Worm (Caenorhabditis elegans): ENCODE data around the gene acs-2.

ce11 chrV:15517413-15517812 lies 49.8 kb upstream of the acs-2 start, which contains the start of gene F21A3.3:
- TF ChIP-seq sea-1 (GFP tag; conservative IDR thresholded peaks at IDR 0.05) (no peak), aly-1 (tag; optimal IDR thresholded peaks at IDR 0.05) (no peak), tra-4 (tag; optimal IDR thresholded peaks at IDR 0.05) (no peak), ama-1 (optimal IDR thresholded peaks at IDR 0.05) (no peak), hnd-1 (tag; optimal IDR thresholded peaks at IDR 0.05) (no peak), ceh-36 (tag; optimal IDR thresholded peaks at IDR 0.05) (no peak), hmbx-1 (tag; optimal IDR thresholded peaks at IDR 0.05) (no peak), scrt-1 (GFP tag; IDR thresholded peaks at IDR 0.05) (no peak), flt-1 (GFP tag; IDR thresholded peaks at IDR 0.05) (no peak), tbx-37 (GFP tag; conservative IDR thresholded peaks at IDR 0.05) (no peak), ceh-13 (GFP tag; optimal IDR thresholded peaks at IDR 0.05) (no peak), F13C5.2 (tag; optimal IDR thresholded peaks at IDR 0.05) (no peak), hmg-4 (GFP tag; optimal IDR thresholded peaks at IDR 0.05) (no peak), tbx-11 (GFP tag; IDR thresholded peaks at IDR 0.05) (no peak)
